Worm (Caenorhabditis elegans): ENCODE results near the gene Y37D8A.19.
A peak's percentile ranks its signal among the peaks of the same experiment; 100 is the strongest.

Gene Y37D8A.19

DNA sequence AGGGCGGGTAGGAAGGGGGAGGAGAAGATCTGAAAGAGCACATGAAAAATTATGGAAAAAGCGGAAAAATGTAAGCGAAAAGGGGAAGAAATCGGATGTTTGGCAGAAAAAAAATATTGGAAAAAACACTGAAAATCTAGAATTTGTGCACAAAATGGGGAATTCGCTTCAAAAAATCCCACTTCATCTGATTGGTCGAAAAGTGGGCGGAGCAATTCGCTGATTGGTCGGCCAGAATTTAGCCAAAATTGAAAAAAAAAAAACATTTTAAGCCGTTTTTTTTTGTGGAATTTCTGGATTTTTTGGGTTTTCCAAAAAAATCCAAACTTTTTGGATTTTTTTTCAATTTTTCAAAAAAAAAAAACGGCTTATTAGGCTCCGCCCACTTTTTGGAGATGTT is 8.9 kb upstream of the Y37D8A.19 start:
- TF ChIP-seq dao-5 (tag; optimal IDR thresholded peaks at IDR 0.05) (no peak), him-1 (tag; optimal IDR thresholded peaks at IDR 0.05) (no peak), W03F9.2 (tag; optimal IDR thresholded peaks at IDR 0.05) (no peak)

- TF ChIP-seq W03F9.2 (tag; optimal IDR thresholded peaks at IDR 0.05), result no peak
- no peak for TF ChIP-seq him-1 (tag; optimal IDR thresholded peaks at IDR 0.05)
- no peak for TF ChIP-seq dao-5 (tag; optimal IDR thresholded peaks at IDR 0.05)
Observed at ce11 chrIII:12925947-12926607, 3.6 kb upstream of the Y37D8A.19 start, which contains the start of the genes npp-25 and mrps-10. Gene npp-25, minus strand, starts transcription at chrIII:12925997. Gene mrps-10, plus strand, starts transcription at chrIII:12926557.

- no peak for TF ChIP-seq W03F9.2 (tag; optimal IDR thresholded peaks at IDR 0.05)
- no peak for TF ChIP-seq dao-5 (tag; optimal IDR thresholded peaks at IDR 0.05)
- TF ChIP-seq him-1 (tag; optimal IDR thresholded peaks at IDR 0.05), result no peak
Observed at ce11 chrIII:12931108-12931507, 1.4 kb downstream of the Y37D8A.19 start.

DNA sequence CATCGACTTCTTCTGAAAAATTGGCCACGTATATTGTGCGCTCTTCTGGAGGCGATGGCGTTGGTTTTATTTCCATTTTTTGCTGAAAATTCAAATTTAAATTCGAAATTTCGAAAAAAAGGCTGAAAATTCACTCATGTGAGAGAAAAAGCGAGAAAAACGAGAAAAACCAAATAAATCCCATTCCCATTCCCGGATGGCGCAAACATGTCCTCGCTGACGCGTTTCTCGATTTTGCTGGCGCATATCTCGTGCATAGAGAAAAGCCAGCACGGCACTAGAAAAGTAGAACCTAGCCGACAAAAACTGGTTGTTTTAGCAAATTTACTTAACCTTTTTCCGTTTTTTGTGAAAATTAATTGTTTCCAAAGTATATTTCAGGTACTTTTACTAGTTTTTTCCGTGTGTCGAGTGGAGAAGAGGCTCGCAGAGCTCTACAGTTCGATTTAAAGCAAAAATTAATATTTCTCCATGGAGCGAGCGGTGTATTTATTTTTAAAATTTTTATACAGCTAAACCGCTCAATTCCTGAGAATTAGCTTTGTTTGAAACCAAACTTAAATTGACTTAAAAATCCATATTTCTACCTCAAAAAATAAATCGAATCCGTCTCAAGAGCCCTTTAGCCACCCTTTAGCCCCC is 2.2 kb downstream of the Y37D8A.19 start, which contains the start of gene rbm-7:
TSS of gene rbm-7 (minus strand) at position 82 of the 642 bp plus-strand sequence.
- TF ChIP-seq him-1 (tag; optimal IDR thresholded peaks at IDR 0.05), result no peak
- TF ChIP-seq W03F9.2 (tag; optimal IDR thresholded peaks at IDR 0.05), result peak; percentile 65

ce11 chrIII:12932776-12933175 is 3.1 kb downstream of the Y37D8A.19 start:
- TF ChIP-seq dao-5 (tag; optimal IDR thresholded peaks at IDR 0.05) (no peak), W03F9.2 (tag; optimal IDR thresholded peaks at IDR 0.05) (no peak)

- TF ChIP-seq him-1 (tag; optimal IDR thresholded peaks at IDR 0.05) (no peak), W03F9.2 (tag; optimal IDR thresholded peaks at IDR 0.05) (no peak), dao-5 (tag; optimal IDR thresholded peaks at IDR 0.05) (no peak)
Observed at ce11 chrIII:12934417-12934816, 4.7 kb downstream of the Y37D8A.19 start, which contains the start of gene epg-3. Gene epg-3, plus strand, starts transcription at chrIII:12934717.

ce11 chrIII:12942307-12942706 is 12.6 kb downstream of the Y37D8A.19 start, which contains the start of gene unc-25:
Gene unc-25, plus strand, starts transcription at chrIII:12942651.
- TF ChIP-seq him-1 (tag; optimal IDR thresholded peaks at IDR 0.05), result no peak
- no peak for TF ChIP-seq dao-5 (tag; optimal IDR thresholded peaks at IDR 0.05)
- TF ChIP-seq W03F9.2 (tag; optimal IDR thresholded peaks at IDR 0.05), result no peak

DNA sequence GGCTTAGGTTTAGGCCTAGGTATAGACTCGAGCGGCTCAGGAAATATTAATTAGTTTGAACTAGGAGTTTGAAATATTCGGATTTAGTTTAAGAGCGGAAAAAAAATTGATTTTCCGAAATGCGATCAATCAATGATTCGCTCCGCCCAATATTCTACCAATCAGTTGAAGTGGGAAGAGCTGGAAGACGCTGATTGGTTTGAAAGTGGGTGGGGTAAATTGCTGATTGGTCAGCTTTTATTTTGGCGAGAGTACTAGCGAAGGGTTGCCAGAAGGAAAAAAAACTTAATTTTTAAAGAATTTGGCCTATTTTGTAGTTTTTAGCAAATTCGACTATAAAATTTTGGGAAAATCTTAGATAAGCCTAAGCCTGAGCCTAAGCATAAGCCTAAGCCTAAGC is 14.4 kb downstream of the Y37D8A.19 start:
- TF ChIP-seq dao-5 (tag; optimal IDR thresholded peaks at IDR 0.05) (no peak), him-1 (tag; optimal IDR thresholded peaks at IDR 0.05) (no peak), W03F9.2 (tag; optimal IDR thresholded peaks at IDR 0.05) (no peak)

ce11 chrIII:12945072-12945471 is 15.4 kb downstream of the Y37D8A.19 start:
- TF ChIP-seq dao-5 (tag; optimal IDR thresholded peaks at IDR 0.05) (no peak), W03F9.2 (tag; optimal IDR thresholded peaks at IDR 0.05) (no peak), him-1 (tag; optimal IDR thresholded peaks at IDR 0.05) (no peak)

DNA sequence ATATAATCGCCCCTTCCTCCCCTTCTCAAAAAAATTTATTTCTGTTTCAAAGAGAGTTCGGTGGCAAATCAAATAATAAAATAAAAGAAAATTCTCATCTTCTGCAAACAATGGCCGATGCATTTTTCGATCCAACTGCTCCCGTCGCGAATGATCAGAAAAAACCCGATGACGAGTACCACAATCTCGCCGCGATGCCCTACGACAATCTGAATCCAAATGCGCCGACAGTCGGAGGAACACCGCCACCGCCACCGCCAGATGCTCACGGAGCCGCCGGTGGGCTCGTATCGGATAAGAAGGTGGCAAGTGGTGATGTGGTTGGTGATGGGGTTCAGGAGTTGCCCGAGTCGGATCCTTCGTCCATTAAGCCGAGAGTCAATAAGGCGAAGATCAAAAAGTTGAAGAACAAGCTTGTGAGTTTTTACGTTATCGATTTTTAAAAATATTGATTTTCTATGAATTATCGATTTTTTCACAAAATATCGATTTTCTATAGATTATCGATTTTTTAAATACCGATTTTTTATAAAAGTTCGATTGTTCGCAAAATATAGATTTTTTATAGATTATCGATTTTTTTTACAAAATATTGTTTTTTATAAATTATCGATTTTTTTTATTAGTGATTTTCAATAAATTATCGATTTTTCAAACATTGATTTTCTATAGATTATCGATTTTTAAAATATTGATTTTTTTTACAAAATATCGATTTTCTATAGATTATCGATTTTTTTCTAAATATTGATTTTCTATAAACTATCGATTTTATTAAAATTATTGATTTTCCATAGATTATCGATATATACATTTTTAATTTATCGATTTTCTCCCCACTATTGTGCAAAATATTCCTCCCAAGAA is 21.9 kb downstream of the Y37D8A.19 start, which contains the start of gene Y39E4A.1:
TSS of gene Y39E4A.1 (plus strand) at position 51 of the 867 bp plus-strand sequence.
- TF ChIP-seq dao-5 (tag; optimal IDR thresholded peaks at IDR 0.05), result no peak
- TF ChIP-seq W03F9.2 (tag; optimal IDR thresholded peaks at IDR 0.05), result no peak
- TF ChIP-seq him-1 (tag; optimal IDR thresholded peaks at IDR 0.05), result no peak

ce11 chrIII:12952615-12953014 is 22.9 kb downstream of the Y37D8A.19 start:
- TF ChIP-seq dao-5 (tag; optimal IDR thresholded peaks at IDR 0.05) (no peak), W03F9.2 (tag; optimal IDR thresholded peaks at IDR 0.05) (no peak), him-1 (tag; optimal IDR thresholded peaks at IDR 0.05) (no peak)

DNA sequence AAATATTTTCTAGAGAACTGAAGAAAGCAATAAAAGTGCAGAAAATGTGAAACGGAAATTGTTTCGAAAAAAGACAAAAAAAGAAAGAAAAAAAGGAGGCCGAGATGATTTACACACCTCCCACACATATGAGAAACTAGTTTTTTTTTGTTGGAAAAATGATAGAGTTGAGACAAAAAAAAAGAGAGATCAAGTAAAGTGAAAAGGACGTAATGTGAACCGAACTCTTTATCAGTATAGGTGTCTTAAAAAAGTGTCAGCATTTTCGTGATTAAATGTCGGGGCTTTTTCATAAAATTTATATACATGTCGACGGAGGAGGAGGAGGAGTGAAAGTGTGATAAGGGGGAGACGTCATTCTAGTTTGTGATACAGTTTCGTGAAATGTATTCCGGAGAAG is 29.6 kb downstream of the Y37D8A.19 start:
- TF ChIP-seq dao-5 (tag; optimal IDR thresholded peaks at IDR 0.05), result no peak
- TF ChIP-seq W03F9.2 (tag; optimal IDR thresholded peaks at IDR 0.05), result no peak
- no peak for TF ChIP-seq him-1 (tag; optimal IDR thresholded peaks at IDR 0.05)

DNA sequence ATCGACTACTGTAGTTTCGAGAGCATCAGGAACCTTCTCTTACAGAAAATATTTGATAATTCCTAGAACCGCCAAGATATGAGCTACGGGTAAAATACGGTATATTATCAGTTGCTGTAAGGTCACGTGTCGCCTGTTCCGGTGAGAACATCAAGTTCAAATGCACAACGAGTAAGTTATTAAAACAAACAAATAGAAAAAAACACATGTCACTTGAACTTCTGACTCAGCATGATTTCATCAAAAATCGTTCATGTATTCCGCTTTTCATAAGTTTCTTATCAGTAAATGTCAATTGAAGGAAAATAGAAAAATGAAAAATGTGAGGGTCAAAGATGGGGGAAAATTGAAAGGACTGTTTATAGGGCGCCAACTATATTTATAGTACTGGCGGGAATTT is 31.0 kb downstream of the Y37D8A.19 start:
- no peak for TF ChIP-seq him-1 (tag; optimal IDR thresholded peaks at IDR 0.05)
- TF ChIP-seq W03F9.2 (tag; optimal IDR thresholded peaks at IDR 0.05), result no peak
- no peak for TF ChIP-seq dao-5 (tag; optimal IDR thresholded peaks at IDR 0.05)

Measured in whole organism, L4/young adult.